Worm (Caenorhabditis elegans) whole organism, L1 larva: ENCODE results near the gene F21G4.3.

Experiments used
- Y116A8C.19 ChIP-seq: sonication (generic microtip); optimal IDR thresholded peaks from 2 replicates; lab custom pipeline; 2016; ENCODE audit warnings: missing compliant biosample characterization, missing genetic modification characterization, borderline replicate concordance
- alr-1 ChIP-seq: fragments of 200-800 bp; sonication (Bioruptor generic); optimal IDR thresholded peaks from 2 replicates; lab custom pipeline; 2018; ENCODE audit warnings: borderline replicate concordance, mild to moderate bottlenecking, missing genetic modification characterization, missing compliant biosample characterization
- blmp-1 ChIP-seq: fragments of 150-350 bp; optimal IDR thresholded peaks from 2 replicates; lab custom pipeline; 2014; ENCODE audit warnings: missing biosample characterization, missing genetic modification characterization
- ces-1 ChIP-seq: fragments of 150-350 bp; optimal IDR thresholded peaks from 2 replicates; lab custom pipeline; 2014; ENCODE audit warnings: missing biosample characterization, missing genetic modification reagents, missing genetic modification characterization
- elt-2 ChIP-seq: sonication (generic microtip); optimal IDR thresholded peaks from 2 replicates; lab custom pipeline; 2016; ENCODE audit warnings: missing genetic modification characterization, mild to moderate bottlenecking, inconsistent platforms, missing compliant biosample characterization, missing genetic modification reagents
- ets-5 ChIP-seq: fragments of 200-800 bp; sonication (Bioruptor generic); IDR thresholded peaks from 2 replicates; pipeline ENCODE4 v1.3.6; 2022; ENCODE audit warnings: missing genetic modification characterization, missing compliant biosample characterization
- grh-1 ChIP-seq: fragments of 200-800 bp; sonication (Bioruptor generic); IDR thresholded peaks from 2 replicates; pipeline ENCODE4 v1.3.6; 2022; ENCODE audit warnings: missing genetic modification reagents, missing genetic modification characterization, missing compliant biosample characterization
- nhr-28 ChIP-seq: fragments of 150-350 bp; optimal IDR thresholded peaks from 2 replicates; lab custom pipeline; 2014; ENCODE audit warnings: missing biosample characterization, missing genetic modification characterization
- pag-3 ChIP-seq: sonication (generic microtip); optimal IDR thresholded peaks from 2 replicates; lab custom pipeline; 2017; ENCODE audit warnings: missing genetic modification characterization, mild to moderate bottlenecking, missing compliant biosample characterization, antibody characterized with exemption, borderline replicate concordance; ENCODE audit not compliant: insufficient read depth
- ztf-11 ChIP-seq, 2 experiments: sonication (generic microtip); optimal IDR thresholded peaks; 2 replicates each; lab custom pipeline; 2016 to 2017; ENCODE audit warnings: missing genetic modification characterization in 2 of 2, missing biosample characterization in 1 of 2, missing compliant biosample characterization in 1 of 2

DNA sequence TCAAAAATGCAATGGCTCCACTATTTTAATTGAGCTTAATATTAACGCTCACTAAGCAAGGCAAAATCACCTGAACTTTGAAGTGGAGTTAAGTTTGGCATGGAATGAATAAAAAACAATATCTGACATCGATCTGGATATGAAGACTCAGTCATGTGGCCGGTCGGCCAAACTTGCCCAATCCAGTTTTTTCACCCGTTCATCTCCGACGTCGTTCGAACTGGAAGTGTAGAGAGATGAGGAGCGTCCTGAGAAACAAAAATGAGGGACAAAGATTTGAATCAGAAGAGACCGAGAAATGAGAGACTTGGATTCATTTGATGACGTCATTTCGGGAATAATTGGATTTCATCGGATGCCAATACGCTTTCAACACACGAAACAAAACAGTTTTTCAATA, 43.1 kb downstream of the F21G4.3 start:
- TF ChIP-seq ets-5 (GFP tag; lab: Robert Waterston, UW) (no peak), elt-2 (tag; lab: Kevin White, UChicago) (no peak), Y116A8C.19 (tag; lab: Kevin White, UChicago) (no peak), ztf-11 (tag; optimal IDR thresholded peaks at IDR 0.05; lab: Kevin White, UChicago) (no peak), blmp-1 (peak; percentile 56), grh-1 (GFP tag; lab: Robert Waterston, UW) (no peak), pag-3 (tag; lab: Kevin White, UChicago) (no peak), nhr-28 (no peak), alr-1 (tag; lab: Kevin White, UChicago) (no peak), ces-1 (no peak)
